Worm (Caenorhabditis elegans): ENCODE results near the gene F56D2.8.

ce11 chrIII:5573694-5574093 lies 9.0 kb downstream of the F56D2.8 start, which contains the start of gene molo-1:
- TF ChIP-seq ztf-11 (tag; optimal IDR thresholded peaks at IDR 0.05) (no peak), bed-3 (GFP tag; optimal IDR thresholded peaks at IDR 0.05) (no peak)
